Fruit fly (Drosophila melanogaster) whole organism, adult: ENCODE results near the gene TORIP.

ENCODE experiments used
- CG11617 ChIP-seq: fragments of 200-800 bp; sonication (Bioruptor generic); optimal IDR thresholded peaks from 2 replicates; lab custom pipeline; 2017; ENCODE audit warnings: mild to moderate bottlenecking, missing biosample characterization, missing genetic modification reagents, missing genetic modification characterization
- cic ChIP-seq: fragments of 200-800 bp; sonication (Bioruptor generic); optimal IDR thresholded peaks from 2 replicates; lab custom pipeline; 2017; ENCODE audit warnings: missing biosample characterization, mild to moderate bottlenecking, missing genetic modification characterization, moderate library complexity
- pad ChIP-seq: fragments of 200-800 bp; sonication (Bioruptor generic); optimal IDR thresholded peaks from 3 replicates; lab custom pipeline; 2017; ENCODE audit warnings: missing biosample characterization, missing genetic modification characterization, mild to moderate bottlenecking, moderate library complexity, missing genetic modification reagents
- toe ChIP-seq: fragments of 200-800 bp; sonication (Bioruptor generic); optimal IDR thresholded peaks from 2 replicates; lab custom pipeline; 2016; ENCODE audit warnings: missing biosample characterization, missing genetic modification characterization

DNA sequence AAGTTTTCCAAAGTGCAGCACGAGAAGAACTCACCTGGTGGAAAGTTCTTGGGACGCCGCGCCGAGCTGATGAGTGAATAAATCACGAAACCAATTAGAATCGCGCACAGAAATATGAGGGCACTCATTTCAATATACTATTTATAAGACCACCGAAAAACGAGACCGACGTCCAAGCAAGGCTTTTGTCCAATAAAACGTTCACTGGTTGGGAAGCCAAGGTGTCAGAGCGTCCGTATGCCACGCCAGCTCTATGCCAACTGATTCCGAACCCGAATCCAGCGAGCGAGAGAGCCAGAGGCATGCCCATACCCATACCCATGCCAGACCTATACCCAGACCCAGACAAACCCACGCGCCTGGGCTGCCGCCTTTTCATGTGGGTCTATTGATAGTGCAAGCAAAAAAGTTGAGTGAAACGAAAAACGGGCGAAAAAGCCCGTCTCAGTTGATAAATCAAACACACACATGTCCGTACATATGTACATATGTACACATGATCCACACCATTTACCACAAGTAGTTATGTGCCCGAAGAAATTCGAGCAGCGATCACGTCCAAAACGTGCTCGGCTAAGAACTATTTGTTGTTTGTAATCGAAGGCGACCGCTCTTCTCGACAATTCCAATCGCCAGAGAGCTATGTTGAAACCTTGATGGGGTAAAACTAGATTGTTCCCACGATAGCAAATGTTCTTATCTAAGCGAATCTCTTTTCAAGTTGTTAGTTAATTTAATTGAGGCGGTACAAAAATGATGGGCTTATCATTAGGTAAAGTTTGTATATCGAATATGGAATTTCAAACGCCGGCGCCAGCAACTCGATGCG, 8.4 kb upstream of the TORIP start, which contains the start of gene Cyp305a1:
- TF ChIP-seq pad (no peak), cic (GFP tag; lab: Kevin White, UChicago) (no peak), toe (GFP tag; lab: Kevin White, UChicago) (no peak), CG11617 (no peak)
